Fruit fly (Drosophila melanogaster) whole organism, prepupa: ENCODE data around the gene Mabi.

Source experiments
- Blimp-1 ChIP-seq: fragments of 200-800 bp; sonication (Bioruptor generic); optimal IDR thresholded peaks from 3 replicates; lab custom pipeline; 2017; ENCODE audit warnings: missing biosample characterization, missing genetic modification characterization, mild to moderate bottlenecking, moderate library complexity, missing genetic modification reagents
- CG10631 ChIP-seq: fragments of 200-800 bp; sonication (Bioruptor generic); optimal IDR thresholded peaks from 2 replicates; lab custom pipeline; 2016; ENCODE audit warnings: missing biosample characterization, missing genetic modification characterization
- CG10669 ChIP-seq: fragments of 200-800 bp; sonication (Bioruptor generic); optimal IDR thresholded peaks from 3 replicates; lab custom pipeline; 2018; ENCODE audit warnings: missing biosample characterization, mild to moderate bottlenecking, missing genetic modification characterization, moderate library complexity
- CG11762 ChIP-seq: fragments of 200-800 bp; sonication (Bioruptor generic); optimal IDR thresholded peaks from 3 replicates; lab custom pipeline; 2016; ENCODE audit warnings: missing biosample characterization, missing genetic modification characterization; ENCODE audit not compliant: insufficient read depth
- CG11902 ChIP-seq: fragments of 200-800 bp; sonication (Bioruptor generic); optimal IDR thresholded peaks from 3 replicates; lab custom pipeline; 2016; ENCODE audit warnings: missing biosample characterization, missing genetic modification characterization
- CG15336 ChIP-seq: fragments of 200-800 bp; sonication (Bioruptor generic); IDR thresholded peaks from 2 replicates; pipeline ENCODE4 v1.3.6; 2022; ENCODE audit warnings: missing biosample characterization, missing genetic modification characterization
- CG1621 ChIP-seq: fragments of 200-800 bp; sonication (Bioruptor generic); optimal IDR thresholded peaks from 3 replicates; lab custom pipeline; 2018; ENCODE audit warnings: missing biosample characterization, mild to moderate bottlenecking, missing genetic modification characterization
- CG3032 ChIP-seq: fragments of 200-800 bp; optimal IDR thresholded peaks from 2 replicates; lab custom pipeline; 2019; ENCODE audit warnings: missing biosample characterization, mild to moderate bottlenecking, missing genetic modification characterization, moderate library complexity
- CG31627 ChIP-seq: fragments of 200-800 bp; sonication (Bioruptor generic); optimal IDR thresholded peaks from 3 replicates; lab custom pipeline; 2016; ENCODE audit warnings: missing biosample characterization, missing genetic modification characterization
- CG32006 ChIP-seq: fragments of 200-800 bp; sonication (Bioruptor generic); optimal IDR thresholded peaks from 3 replicates; lab custom pipeline; 2017; ENCODE audit warnings: missing biosample characterization, mild to moderate bottlenecking, missing genetic modification characterization
- CG34406 ChIP-seq: fragments of 200-800 bp; sonication (Bioruptor generic); optimal IDR thresholded peaks from 3 replicates; lab custom pipeline; 2016; ENCODE audit warnings: missing biosample characterization, missing genetic modification characterization
- CG4318 ChIP-seq: fragments of 200-800 bp; sonication (Bioruptor generic); optimal IDR thresholded peaks from 3 replicates; lab custom pipeline; 2017; ENCODE audit warnings: missing biosample characterization, mild to moderate bottlenecking, missing genetic modification characterization
- CG6163 ChIP-seq: fragments of 200-800 bp; sonication (Bioruptor generic); IDR thresholded peaks from 3 replicates; pipeline ENCODE4 v1.3.6; 2022; ENCODE audit warnings: missing biosample characterization, missing genetic modification characterization
- CG6276 ChIP-seq: fragments of 200-800 bp; sonication (Bioruptor generic); optimal IDR thresholded peaks from 2 replicates; lab custom pipeline; 2017; ENCODE audit warnings: missing biosample characterization, mild to moderate bottlenecking, missing genetic modification characterization
- CG6792 ChIP-seq: fragments of 200-800 bp; sonication (Bioruptor generic); optimal IDR thresholded peaks from 3 replicates; lab custom pipeline; 2016; ENCODE audit warnings: missing biosample characterization, missing genetic modification characterization
- CG6808 ChIP-seq: fragments of 200-800 bp; sonication (Bioruptor generic); optimal IDR thresholded peaks from 3 replicates; lab custom pipeline; 2017; ENCODE audit warnings: missing biosample characterization, missing genetic modification characterization, mild to moderate bottlenecking, moderate library complexity, missing genetic modification reagents
- CG8119 ChIP-seq: fragments of 200-800 bp; sonication (Bioruptor generic); IDR thresholded peaks from 3 replicates; pipeline ENCODE4 v1.3.6; 2022; ENCODE audit warnings: missing biosample characterization, missing genetic modification characterization
- CG8319 ChIP-seq: fragments of 200-800 bp; sonication (Bioruptor generic); optimal IDR thresholded peaks from 3 replicates; lab custom pipeline; 2016; ENCODE audit warnings: missing biosample characterization, missing genetic modification characterization
- CG8632 ChIP-seq: fragments of 200-800 bp; sonication (Bioruptor generic); optimal IDR thresholded peaks from 3 replicates; lab custom pipeline; 2016; ENCODE audit warnings: missing biosample characterization, missing genetic modification characterization
- Eip75B ChIP-seq: fragments of 200-800 bp; sonication (Bioruptor generic); optimal IDR thresholded peaks from 3 replicates; lab custom pipeline; 2016; ENCODE audit warnings: missing biosample characterization, missing genetic modification characterization
- Eip78C ChIP-seq: fragments of 200-800 bp; sonication (Bioruptor generic); peaks from one replicate; lab custom pipeline; 2016; ENCODE audit warnings: missing biosample characterization, missing genetic modification characterization
- Eip93F ChIP-seq: fragments of 200-800 bp; sonication (Bioruptor generic); optimal IDR thresholded peaks from 2 replicates; lab custom pipeline; 2016; ENCODE audit warnings: missing biosample characterization, mild to moderate bottlenecking, missing genetic modification characterization
- Ets21C ChIP-seq: fragments of 200-800 bp; sonication (Bioruptor generic); optimal IDR thresholded peaks from 3 replicates; lab custom pipeline; 2016; ENCODE audit warnings: missing biosample characterization, missing genetic modification characterization
- Ets96B ChIP-seq: fragments of 200-800 bp; optimal IDR thresholded peaks from 2 replicates; lab custom pipeline; 2019; ENCODE audit warnings: missing biosample characterization, mild to moderate bottlenecking, missing genetic modification characterization, moderate library complexity
- Gug ChIP-seq: fragments of 200-800 bp; sonication (Bioruptor generic); IDR thresholded peaks from 2 replicates; pipeline ENCODE4 v1.3.6; 2022; ENCODE audit warnings: missing biosample characterization, missing genetic modification characterization
- Hr38 ChIP-seq: sonication (Bioruptor generic); optimal IDR thresholded peaks from 2 replicates; lab custom pipeline; 2016; ENCODE audit warnings: missing biosample characterization, missing genetic modification characterization
- Hr4 ChIP-seq: fragments of 200-800 bp; sonication (Bioruptor generic); optimal IDR thresholded peaks from 3 replicates; lab custom pipeline; 2016; ENCODE audit warnings: missing biosample characterization, missing genetic modification characterization
- Lpt ChIP-seq: fragments of 200-800 bp; sonication (Bioruptor generic); optimal IDR thresholded peaks from 3 replicates; lab custom pipeline; 2016; ENCODE audit warnings: missing biosample characterization, missing genetic modification characterization
- Sox14 ChIP-seq: fragments of 200-800 bp; sonication (Bioruptor generic); optimal IDR thresholded peaks from 3 replicates; lab custom pipeline; 2016; ENCODE audit warnings: missing biosample characterization, missing genetic modification characterization
- Sox15 ChIP-seq: fragments of 200-800 bp; sonication (Bioruptor generic); optimal IDR thresholded peaks from 3 replicates; lab custom pipeline; 2016; ENCODE audit warnings: missing biosample characterization, missing genetic modification characterization
- achi ChIP-seq: fragments of 200-800 bp; sonication (Bioruptor generic); optimal IDR thresholded peaks from 3 replicates; lab custom pipeline; 2016; ENCODE audit warnings: missing biosample characterization, missing genetic modification characterization
- acj6 ChIP-seq: fragments of 200-800 bp; sonication (Bioruptor generic); optimal IDR thresholded peaks from 3 replicates; lab custom pipeline; 2016; ENCODE audit warnings: missing biosample characterization, missing genetic modification characterization
- dac ChIP-seq: fragments of 200-800 bp; sonication (Bioruptor generic); optimal IDR thresholded peaks from 2 replicates; lab custom pipeline; 2017; ENCODE audit warnings: missing biosample characterization, mild to moderate bottlenecking, missing genetic modification characterization
- eg ChIP-seq: fragments of 200-800 bp; sonication (Bioruptor generic); IDR thresholded peaks from 3 replicates; pipeline ENCODE4 v1.3.6; 2022; ENCODE audit warnings: missing biosample characterization, missing genetic modification characterization
- esn ChIP-seq: fragments of 200-800 bp; sonication (Bioruptor generic); optimal IDR thresholded peaks from 2 replicates; lab custom pipeline; 2016; ENCODE audit warnings: missing biosample characterization, mild to moderate bottlenecking, missing genetic modification characterization, moderate library complexity
- fd59A ChIP-seq: fragments of 200-800 bp; sonication (Bioruptor generic); optimal IDR thresholded peaks from 2 replicates; lab custom pipeline; 2017; ENCODE audit warnings: missing biosample characterization, mild to moderate bottlenecking, missing genetic modification characterization, missing genetic modification reagents
- fd85E ChIP-seq: fragments of 200-800 bp; sonication (Bioruptor generic); optimal IDR thresholded peaks from 3 replicates; lab custom pipeline; 2016; ENCODE audit warnings: missing biosample characterization, missing genetic modification characterization
- fkh ChIP-seq: fragments of 200-800 bp; sonication (Bioruptor generic); optimal IDR thresholded peaks from 3 replicates; lab custom pipeline; 2017; ENCODE audit warnings: missing biosample characterization, mild to moderate bottlenecking, missing genetic modification characterization, moderate library complexity
- lz ChIP-seq: fragments of 200-800 bp; sonication (Bioruptor generic); optimal IDR thresholded peaks from 3 replicates; lab custom pipeline; 2016; ENCODE audit warnings: missing biosample characterization, missing genetic modification characterization
- net ChIP-seq: fragments of 200-800 bp; sonication (Bioruptor generic); optimal IDR thresholded peaks from 3 replicates; lab custom pipeline; 2016; ENCODE audit warnings: missing biosample characterization, missing genetic modification characterization
- pdm3 ChIP-seq: fragments of 200-800 bp; sonication (Bioruptor generic); optimal IDR thresholded peaks from 3 replicates; lab custom pipeline; 2016; ENCODE audit warnings: missing biosample characterization, missing genetic modification characterization
- spab ChIP-seq: fragments of 200-800 bp; sonication (Bioruptor generic); optimal IDR thresholded peaks from 2 replicates; lab custom pipeline; 2017; ENCODE audit warnings: missing biosample characterization, mild to moderate bottlenecking, missing genetic modification characterization, missing genetic modification reagents
- ss ChIP-seq, 2 experiments: fragments of 200-800 bp; sonication (Bioruptor generic); optimal IDR thresholded peaks; 2 replicates in 1 of 2; 3 replicates in 1 of 2; lab custom pipeline; 2017 to 2018; ENCODE audit warnings: mild to moderate bottlenecking in 2 of 2, missing biosample characterization in 2 of 2, missing genetic modification characterization in 2 of 2, moderate library complexity in 1 of 2
- svp ChIP-seq: fragments of 200-800 bp; sonication (Bioruptor generic); peaks from one replicate; lab custom pipeline; 2016; ENCODE audit warnings: missing biosample characterization, missing genetic modification characterization
- topi ChIP-seq: fragments of 200-800 bp; sonication (Bioruptor generic); optimal IDR thresholded peaks from 3 replicates; lab custom pipeline; 2016; ENCODE audit warnings: missing biosample characterization, missing genetic modification characterization
- vri ChIP-seq: fragments of 200-800 bp; sonication (Bioruptor generic); optimal IDR thresholded peaks from 3 replicates; lab custom pipeline; 2016; ENCODE audit warnings: missing biosample characterization, mild to moderate bottlenecking, missing genetic modification characterization

Gene Mabi

DNA sequence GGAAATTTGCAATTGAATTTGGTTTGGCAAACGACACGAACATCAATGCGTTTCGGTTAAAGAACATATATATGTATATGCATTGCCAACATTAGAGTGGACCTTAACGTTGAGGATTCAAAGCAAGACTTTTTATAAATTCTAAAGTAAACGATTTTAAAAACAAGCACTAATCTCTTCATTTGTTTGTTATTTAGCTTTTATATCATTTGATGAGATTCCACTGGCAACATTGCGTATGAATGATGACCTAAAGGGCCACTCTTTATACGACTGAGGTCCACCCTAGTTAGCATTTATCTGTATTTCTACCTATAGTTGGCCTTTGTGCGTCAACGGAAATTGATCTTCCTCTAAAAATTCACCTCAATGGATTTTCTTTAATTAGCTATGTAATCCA lies 24.2 kb upstream of the Mabi start (continued):
- TF ChIP-seq Hr4 (GFP tag; lab: Kevin White, UChicago) (peak; percentile 29), CG31627 (GFP tag; lab: Kevin White, UChicago) (no peak), CG10669 (GFP tag; lab: Kevin White, UChicago) (no peak), Ets21C (no peak), Gug (GFP tag; lab: Robert Waterston, UW) (no peak), fd85E (no peak), CG34406 (no peak), fd59A (no peak), Ets96B (no peak), Blimp-1 (GFP tag; lab: Kevin White, UChicago) (no peak), Sox15 (GFP tag; lab: Kevin White, UChicago) (no peak), dac (no peak), CG10631 (peak; percentile 21), CG11762 (no peak), svp (GFP tag; lab: Kevin White, UChicago) (no peak), topi (GFP tag; lab: Kevin White, UChicago) (no peak), CG8319 (no peak), CG1621 (tag; lab: Kevin White, UChicago) (no peak)
- TF ChIP-seq, all 60 proteins: peak for 15

dm6 chr2L:13257177-13257576 lies 22.7 kb upstream of the Mabi start, which contains the start of gene Naa20B:
Naa20B (plus strand) TSS chr2L:13257477.
- TF ChIP-seq svp (GFP tag; lab: Kevin White, UChicago) (no peak), CG6792 (GFP tag; lab: Kevin White, UChicago) (no peak), lz (no peak)

DNA sequence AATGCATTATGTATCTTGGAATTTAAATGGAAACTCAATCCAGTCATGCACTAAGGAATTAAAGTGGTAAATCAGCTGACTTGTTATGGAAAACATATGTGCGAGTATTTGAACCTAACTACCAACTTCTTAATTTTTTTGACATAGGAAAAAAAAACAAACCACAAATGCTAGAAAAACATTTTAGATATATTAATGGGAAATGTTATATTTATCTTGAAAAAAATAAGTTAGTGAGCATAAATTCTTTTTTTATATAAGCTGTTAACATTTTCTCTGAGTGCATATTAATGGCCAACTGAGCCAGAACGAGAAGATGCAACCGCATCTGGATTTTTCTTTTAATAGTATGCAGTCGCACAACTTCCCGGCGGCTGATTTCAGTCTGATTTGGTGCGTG lies 16.7 kb upstream of the Mabi start:
- TF ChIP-seq CG11902 (GFP tag; lab: Kevin White, UChicago) (no peak), CG6808 (GFP tag; lab: Kevin White, UChicago) (peak; percentile 31), Lpt (GFP tag; lab: Kevin White, UChicago) (peak; percentile 20), CG4318 (GFP tag; lab: Kevin White, UChicago) (peak; percentile 15), Eip93F (GFP tag; lab: Kevin White, UChicago) (no peak), achi (peak; percentile 22), CG6276 (GFP tag; lab: Kevin White, UChicago) (peak; percentile 9), fkh (no peak), Sox14 (GFP tag; lab: Kevin White, UChicago) (peak; percentile 1), ss (GFP tag; optimal IDR thresholded peaks at IDR 0.05; lab: Kevin White, UChicago) (peak in 1 of 2 experiments; percentile 7), CG15336 (GFP tag; lab: Robert Waterston, UW) (0 out of 2 replicates have a peak, but pooled peaks have one; percentile 15), Hr4 (GFP tag; lab: Kevin White, UChicago) (peak; percentile 4), CG1621 (tag; lab: Kevin White, UChicago) (no peak), CG3032 (tag; lab: Kevin White, UChicago) (peak; percentile 16), CG8119 (0 out of 3 replicates have a peak, but pooled peaks have one; percentile 24), Eip78C (peak; percentile 74), CG32006 (GFP tag; lab: Kevin White, UChicago) (peak; percentile 46), Hr38 (GFP tag; lab: Kevin White, UChicago) (no peak)
- TF ChIP-seq, all 60 proteins: peak for 13

dm6 chr2L:13245855-13246645 lies 11.6 kb upstream of the Mabi start, which contains the start of gene CG16820:
CG16820 (plus strand) TSS chr2L:13246232.
- TF ChIP-seq Blimp-1 (GFP tag; lab: Kevin White, UChicago), result no peak
- 0 out of 3 replicates have a peak, but pooled peaks have one; percentile 50 for TF ChIP-seq CG6163 (GFP tag; lab: Robert Waterston, UW)
- no peak for TF ChIP-seq vri
- peak; percentile 84 for TF ChIP-seq CG8119
- no peak for TF ChIP-seq net
- TF ChIP-seq Eip78C, result peak; percentile 53
- peak; percentile 75 for TF ChIP-seq CG6276 (GFP tag; lab: Kevin White, UChicago)
- TF ChIP-seq svp (GFP tag; lab: Kevin White, UChicago), result no peak
- TF ChIP-seq acj6 (GFP tag; lab: Kevin White, UChicago), result no peak
- peak; percentile 76; the same call in 2 of the 3 replicates for TF ChIP-seq eg
- no peak for TF ChIP-seq spab (GFP tag; lab: Kevin White, UChicago)
- TF ChIP-seq Hr4 (GFP tag; lab: Kevin White, UChicago), result no peak
- no peak for TF ChIP-seq Eip75B (GFP tag; lab: Kevin White, UChicago)
- TF ChIP-seq CG8632 (GFP tag; lab: Kevin White, UChicago), result no peak
- no peak for TF ChIP-seq pdm3 (GFP tag; lab: Kevin White, UChicago)
- TF ChIP-seq Hr38 (GFP tag; lab: Kevin White, UChicago), result no peak
- peak; percentile 80 for TF ChIP-seq CG15336 (GFP tag; lab: Robert Waterston, UW)
- no peak for TF ChIP-seq esn (GFP tag; lab: Kevin White, UChicago)
